Worm (Caenorhabditis elegans) whole organism, L3 larva: Measurements from ENCODE around the gene T15B7.8.

ENCODE experiments used
- R02D3.7 ChIP-seq: fragments of 150-350 bp; optimal IDR thresholded peaks from 2 replicates; lab custom pipeline; 2014; ENCODE audit warnings: missing biosample characterization, missing genetic modification characterization
- aly-2 ChIP-seq: fragments of 150-350 bp; optimal IDR thresholded peaks from 2 replicates; lab custom pipeline; 2014; ENCODE audit warnings: missing biosample characterization, missing genetic modification characterization
- ama-1 ChIP-seq: fragments of 150-350 bp; optimal IDR thresholded peaks from 2 replicates; lab custom pipeline; 2018
- ceh-16 ChIP-seq: sonication (generic microtip); optimal IDR thresholded peaks from 2 replicates; lab custom pipeline; 2017; ENCODE audit warnings: missing biosample characterization, missing genetic modification characterization
- ceh-82 ChIP-seq: fragments of 150-350 bp; optimal IDR thresholded peaks from 2 replicates; lab custom pipeline; 2014; ENCODE audit warnings: missing biosample characterization, missing genetic modification characterization
- daf-12 ChIP-seq: fragments of 150-350 bp; optimal IDR thresholded peaks from 2 replicates; lab custom pipeline; 2014; ENCODE audit warnings: missing biosample characterization, missing genetic modification reagents, missing genetic modification characterization
- egl-27 ChIP-seq: sonication (generic microtip); optimal IDR thresholded peaks from 4 replicates; lab custom pipeline; 2017; ENCODE audit warnings: missing biosample characterization, missing genetic modification reagents, missing genetic modification characterization
- egl-5 ChIP-seq: fragments of 150-350 bp; optimal IDR thresholded peaks from 2 replicates; lab custom pipeline; 2017; ENCODE audit warnings: missing biosample characterization, missing genetic modification reagents, missing genetic modification characterization, inconsistent platforms
- elt-1 ChIP-seq: fragments of 150-350 bp; optimal IDR thresholded peaks from 2 replicates; lab custom pipeline; 2014; ENCODE audit warnings: missing biosample characterization, missing genetic modification characterization
- elt-2 ChIP-seq: sonication (generic microtip); optimal IDR thresholded peaks from 2 replicates; lab custom pipeline; 2016; ENCODE audit warnings: missing genetic modification reagents, mild to moderate bottlenecking, missing genetic modification characterization, missing compliant biosample characterization
- eor-1 ChIP-seq, 2 experiments: fragments of 150-350 bp; optimal IDR thresholded peaks; 2 replicates each; lab custom pipeline; 2014 to 2018; ENCODE audit warnings: missing biosample characterization in 2 of 2, missing genetic modification characterization in 2 of 2
- fkh-10 ChIP-seq: sonication (generic microtip); optimal IDR thresholded peaks from 2 replicates; lab custom pipeline; 2017; ENCODE audit warnings: missing biosample characterization, missing genetic modification reagents, missing genetic modification characterization
- fkh-2 ChIP-seq: fragments of 150-350 bp; optimal IDR thresholded peaks from 2 replicates; lab custom pipeline; 2014; ENCODE audit warnings: missing biosample characterization, missing genetic modification reagents, missing genetic modification characterization
- fos-1 ChIP-seq: fragments of 150-350 bp; optimal IDR thresholded peaks from 2 replicates; lab custom pipeline; 2014; ENCODE audit warnings: missing biosample characterization, missing genetic modification characterization
- hmg-11 ChIP-seq: sonication (generic microtip); optimal IDR thresholded peaks from 2 replicates; lab custom pipeline; 2016; ENCODE audit warnings: missing genetic modification characterization, missing compliant biosample characterization
- lin-15B ChIP-seq: fragments of 150-350 bp; optimal IDR thresholded peaks from 2 replicates; lab custom pipeline; 2014; ENCODE audit warnings: missing biosample characterization, missing genetic modification characterization
- lin-39 ChIP-seq: fragments of 150-350 bp; optimal IDR thresholded peaks from 2 replicates; lab custom pipeline; 2018; ENCODE audit warnings: missing biosample characterization, missing genetic modification reagents, missing genetic modification characterization
- lsy-12 ChIP-seq: sonication (generic microtip); optimal IDR thresholded peaks from 2 replicates; lab custom pipeline; 2016; ENCODE audit warnings: mild to moderate bottlenecking, missing genetic modification characterization, missing compliant biosample characterization
- mdl-1 ChIP-seq: fragments of 150-350 bp; optimal IDR thresholded peaks from 2 replicates; lab custom pipeline; 2014; ENCODE audit warnings: missing biosample characterization, missing genetic modification characterization
- mml-1 ChIP-seq: fragments of 150-350 bp; sonication (generic microtip); optimal IDR thresholded peaks from 3 replicates; lab custom pipeline; 2014; ENCODE audit warnings: missing biosample characterization, missing genetic modification characterization
- nfya-1 ChIP-seq: sonication (generic microtip); optimal IDR thresholded peaks from 2 replicates; lab custom pipeline; 2017; ENCODE audit warnings: missing genetic modification characterization, mild to moderate bottlenecking, missing compliant biosample characterization, antibody characterized with exemption, moderate library complexity; ENCODE audit not compliant: insufficient read depth
- nhr-11 ChIP-seq: fragments of 150-350 bp; optimal IDR thresholded peaks from 2 replicates; lab custom pipeline; 2014; ENCODE audit warnings: missing biosample characterization, missing genetic modification characterization
- nhr-237 ChIP-seq: fragments of 150-350 bp; optimal IDR thresholded peaks from 2 replicates; lab custom pipeline; 2014; ENCODE audit warnings: missing biosample characterization, missing genetic modification characterization
- nhr-25 ChIP-seq: sonication (generic microtip); optimal IDR thresholded peaks from 2 replicates; lab custom pipeline; 2017; ENCODE audit warnings: missing biosample characterization, missing genetic modification characterization
- nhr-28 ChIP-seq: fragments of 150-350 bp; optimal IDR thresholded peaks from 2 replicates; lab custom pipeline; 2014; ENCODE audit warnings: missing biosample characterization, missing genetic modification characterization
- nhr-77 ChIP-seq: fragments of 150-350 bp; optimal IDR thresholded peaks from 2 replicates; lab custom pipeline; 2014; ENCODE audit warnings: missing biosample characterization, missing genetic modification characterization
- pha-4 ChIP-seq: fragments of 150-350 bp; optimal IDR thresholded peaks from 2 replicates; lab custom pipeline; 2014; ENCODE audit warnings: missing biosample characterization, missing genetic modification reagents, missing genetic modification characterization
- pqm-1 ChIP-seq: fragments of 150-350 bp; optimal IDR thresholded peaks from 2 replicates; lab custom pipeline; 2017; ENCODE audit warnings: missing biosample characterization, missing genetic modification characterization, inconsistent platforms
- skn-1 ChIP-seq: fragments of 150-350 bp; optimal IDR thresholded peaks from 2 replicates; lab custom pipeline; 2014; ENCODE audit warnings: missing biosample characterization, missing genetic modification characterization
- tbx-2 ChIP-seq: sonication (generic microtip); optimal IDR thresholded peaks from 2 replicates; lab custom pipeline; 2016; ENCODE audit warnings: mild to moderate bottlenecking, missing genetic modification characterization, missing compliant biosample characterization
- unc-39 ChIP-seq: sonication (generic microtip); optimal IDR thresholded peaks from 4 replicates; lab custom pipeline; 2017; ENCODE audit warnings: missing biosample characterization, missing genetic modification characterization
- zag-1 ChIP-seq: fragments of 150-350 bp; optimal IDR thresholded peaks from 2 replicates; lab custom pipeline; 2014; ENCODE audit warnings: missing biosample characterization, missing genetic modification characterization
- ztf-11 ChIP-seq: fragments of 150-350 bp; optimal IDR thresholded peaks from 2 replicates; lab custom pipeline; 2014; ENCODE audit warnings: missing biosample characterization, missing genetic modification characterization
- ztf-4 ChIP-seq: fragments of 150-350 bp; optimal IDR thresholded peaks from 2 replicates; lab custom pipeline; 2014; ENCODE audit warnings: missing biosample characterization, missing genetic modification characterization

Gene T15B7.8

ce11 chrV:6806340-6806739, 15.3 kb upstream of the T15B7.8 start, which contains the start of gene dmsr-12:
TSS of gene dmsr-12 (minus strand) at chrV:6806440.
- TF ChIP-seq nhr-28 = no peak
- no peak for TF ChIP-seq nfya-1 (tag; lab: Kevin White, UChicago)
- no peak for TF ChIP-seq pqm-1 (tag; lab: Kevin White, UChicago)
- no peak for TF ChIP-seq mdl-1 (tag; lab: Kevin White, UChicago)
- no peak for TF ChIP-seq nhr-77
- TF ChIP-seq ceh-82 (tag; lab: Kevin White, UChicago) = no peak
- TF ChIP-seq eor-1 (tag; optimal IDR thresholded peaks at IDR 0.05; lab: Kevin White, UChicago) = no peak
- TF ChIP-seq lin-39 (tag; lab: Kevin White, UChicago) = no peak
- TF ChIP-seq lsy-12 = no peak
- no peak for TF ChIP-seq fkh-10 (GFP tag; lab: Kevin White, UChicago)
- no peak for TF ChIP-seq ceh-16 (tag; lab: Kevin White, UChicago)

DNA sequence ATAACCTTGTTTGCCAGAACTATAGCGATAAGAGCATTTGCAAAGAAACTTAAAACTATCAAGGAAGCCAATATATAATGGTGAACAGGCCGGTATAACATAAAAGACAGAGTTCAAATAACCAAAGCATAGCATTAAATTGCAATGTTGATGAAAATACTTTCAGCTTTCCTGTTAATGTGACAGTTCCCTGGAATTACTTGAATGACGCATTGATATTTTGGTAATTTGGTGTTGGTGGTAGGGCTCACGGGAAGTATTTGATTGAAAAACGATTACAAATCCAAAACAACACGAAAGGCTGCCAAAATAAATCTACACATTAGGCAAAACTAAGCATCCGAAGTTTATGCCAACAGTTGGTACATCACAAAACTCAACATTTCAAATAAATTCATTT, 12.6 kb upstream of the T15B7.8 start, which contains the start of gene dmsr-16:
dmsr-16 (minus strand) TSS at position 101 of the 400 bp plus-strand sequence.
- TF ChIP-seq lin-15B (tag; lab: Kevin White, UChicago) = no peak
- no peak for TF ChIP-seq ama-1 (lab: Kevin White, UChicago)
- no peak for TF ChIP-seq nhr-237
- no peak for TF ChIP-seq nfya-1 (tag; lab: Kevin White, UChicago)
- no peak for TF ChIP-seq eor-1 (tag; optimal IDR thresholded peaks at IDR 0.05; lab: Kevin White, UChicago)
- no peak for TF ChIP-seq elt-2 (tag; lab: Kevin White, UChicago)
- no peak for TF ChIP-seq fos-1
- no peak for TF ChIP-seq ztf-11
- no peak for TF ChIP-seq aly-2 (tag; lab: Kevin White, UChicago)
- TF ChIP-seq ztf-4 (tag; lab: Kevin White, UChicago) = no peak
- TF ChIP-seq mml-1 (tag; lab: Kevin White, UChicago) = no peak
- TF ChIP-seq egl-5 = no peak

ce11 chrV:6810091-6810490, 11.5 kb upstream of the T15B7.8 start:
- TF ChIP-seq pqm-1 (tag; lab: Kevin White, UChicago) (peak; percentile 21), lin-39 (tag; lab: Kevin White, UChicago) (no peak), nhr-25 (tag; lab: Kevin White, UChicago) (no peak), elt-2 (tag; lab: Kevin White, UChicago) (peak; percentile 54), pha-4 (tag; lab: Kevin White, UChicago) (peak; percentile 11)

- TF ChIP-seq pqm-1 (tag; lab: Kevin White, UChicago) (peak; percentile 77), egl-27 (no peak), elt-2 (tag; lab: Kevin White, UChicago) (peak; percentile 77), nhr-77 (no peak), nhr-11 (no peak)
- TF ChIP-seq, all 47 proteins: peak for 2
Observed at ce11 chrV:6811863-6812262, 9.7 kb upstream of the T15B7.8 start.

DNA sequence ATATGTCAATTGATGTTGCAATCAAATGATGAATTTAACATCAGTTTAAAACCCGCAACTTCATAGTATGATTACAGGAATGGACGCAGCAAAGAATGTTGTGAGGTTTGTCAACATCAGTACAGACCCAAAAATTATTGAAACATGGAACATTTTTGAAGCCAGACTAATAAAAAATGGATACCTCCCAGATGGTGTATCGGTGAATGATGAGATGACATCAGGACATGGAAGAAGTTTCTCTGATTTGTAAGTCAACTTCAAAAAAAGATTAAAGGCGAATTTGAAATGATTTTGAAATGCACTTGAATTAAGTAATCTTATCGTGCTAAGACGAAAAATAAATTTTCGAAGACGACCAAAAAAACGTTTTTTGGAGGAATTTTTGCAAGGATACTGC, 7.7 kb upstream of the T15B7.8 start:
- TF ChIP-seq mml-1 (tag; lab: Kevin White, UChicago) = no peak
- TF ChIP-seq hmg-11 = no peak
- TF ChIP-seq egl-27 = no peak
- TF ChIP-seq fkh-2 (tag; lab: Kevin White, UChicago) = no peak
- no peak for TF ChIP-seq nhr-11
- TF ChIP-seq nhr-77 = no peak
- no peak for TF ChIP-seq R02D3.7
- TF ChIP-seq tbx-2 (tag; lab: Kevin White, UChicago) = no peak
- no peak for TF ChIP-seq nhr-237
- TF ChIP-seq daf-12 (tag; lab: Kevin White, UChicago) = no peak
- no peak for TF ChIP-seq ceh-16 (tag; lab: Kevin White, UChicago)
- TF ChIP-seq elt-1 (tag; lab: Kevin White, UChicago) = no peak
- no peak for TF ChIP-seq eor-1 (tag; optimal IDR thresholded peaks at IDR 0.05; lab: Kevin White, UChicago)
- no peak for TF ChIP-seq zag-1 (tag; lab: Kevin White, UChicago)
- TF ChIP-seq fos-1 = no peak
- no peak for TF ChIP-seq unc-39
- no peak for TF ChIP-seq fkh-10 (GFP tag; lab: Kevin White, UChicago)
- no peak for TF ChIP-seq ama-1 (lab: Kevin White, UChicago)
- no peak for TF ChIP-seq skn-1 (tag; lab: Kevin White, UChicago)
